Worm (Caenorhabditis elegans): Measurements from ENCODE around the gene C50H2.5.

ce11 chrV:9913863-9914262 is 4.6 kb upstream of the C50H2.5 start, which contains the start of gene fipr-10:
- TF ChIP-seq dao-5 (tag; optimal IDR thresholded peaks at IDR 0.05) = no peak
- TF ChIP-seq W03F9.2 (tag; optimal IDR thresholded peaks at IDR 0.05) = no peak
